Worm (Caenorhabditis elegans): ENCODE data around the gene col-12.

- TF ChIP-seq nhr-10 (tag; optimal IDR thresholded peaks at IDR 0.05) (no peak), dpl-1 (GFP tag; optimal IDR thresholded peaks at IDR 0.05) (no peak), nhr-41 (GFP tag; IDR thresholded peaks at IDR 0.05) (no peak), lin-39 (tag; optimal IDR thresholded peaks at IDR 0.05) (no peak), tag-97 (GFP tag; IDR thresholded peaks at IDR 0.05) (no peak), unc-39 (tag; optimal IDR thresholded peaks at IDR 0.05) (no peak), ces-1 (GFP tag; optimal IDR thresholded peaks at IDR 0.05) (no peak), ztf-11 (tag; optimal IDR thresholded peaks at IDR 0.05) (no peak), nhr-76 (tag; optimal IDR thresholded peaks at IDR 0.05) (no peak), ceh-28 (tag; optimal IDR thresholded peaks at IDR 0.05) (no peak), mdl-1 (tag; optimal IDR thresholded peaks at IDR 0.05) (no peak), egl-27 (tag; optimal IDR thresholded peaks at IDR 0.05) (no peak), F10B5.3 (tag; optimal IDR thresholded peaks at IDR 0.05) (no peak)
Measured at ce11 chrV:10421802-10422201, 3.2 kb downstream of the col-12 start, which contains the start of gene col-13.
